Worm (Caenorhabditis elegans) whole organism, L3 larva: ENCODE results near the gene rpl-28.

Experiments used
- aly-2 ChIP-seq: fragments of 150-350 bp; optimal IDR thresholded peaks from 2 replicates; lab custom pipeline; 2014; ENCODE audit warnings: missing biosample characterization, missing genetic modification characterization
- ama-1 ChIP-seq: fragments of 150-350 bp; optimal IDR thresholded peaks from 2 replicates; lab custom pipeline; 2018
- ceh-82 ChIP-seq: fragments of 150-350 bp; optimal IDR thresholded peaks from 2 replicates; lab custom pipeline; 2014; ENCODE audit warnings: missing biosample characterization, missing genetic modification characterization
- elt-2 ChIP-seq: sonication (generic microtip); optimal IDR thresholded peaks from 2 replicates; lab custom pipeline; 2016; ENCODE audit warnings: missing genetic modification reagents, mild to moderate bottlenecking, missing genetic modification characterization, missing compliant biosample characterization
- elt-3 ChIP-seq, 3 experiments: fragments of 150-350 bp in 1 of 3; sonication (generic microtip) in 2 of 3; optimal IDR thresholded peaks; 2 replicates in 2 of 3; 4 replicates in 1 of 3; lab custom pipeline; 2014 to 2017; ENCODE audit warnings: missing biosample characterization in 3 of 3, missing genetic modification characterization in 3 of 3
- jun-1 ChIP-seq: fragments of 150-350 bp; optimal IDR thresholded peaks from 2 replicates; lab custom pipeline; 2014; ENCODE audit warnings: missing biosample characterization, missing genetic modification reagents, missing genetic modification characterization
- nhr-25 ChIP-seq: sonication (generic microtip); optimal IDR thresholded peaks from 2 replicates; lab custom pipeline; 2017; ENCODE audit warnings: missing biosample characterization, missing genetic modification characterization
- pha-4 ChIP-seq: fragments of 150-350 bp; optimal IDR thresholded peaks from 2 replicates; lab custom pipeline; 2014; ENCODE audit warnings: missing biosample characterization, missing genetic modification reagents, missing genetic modification characterization

DNA sequence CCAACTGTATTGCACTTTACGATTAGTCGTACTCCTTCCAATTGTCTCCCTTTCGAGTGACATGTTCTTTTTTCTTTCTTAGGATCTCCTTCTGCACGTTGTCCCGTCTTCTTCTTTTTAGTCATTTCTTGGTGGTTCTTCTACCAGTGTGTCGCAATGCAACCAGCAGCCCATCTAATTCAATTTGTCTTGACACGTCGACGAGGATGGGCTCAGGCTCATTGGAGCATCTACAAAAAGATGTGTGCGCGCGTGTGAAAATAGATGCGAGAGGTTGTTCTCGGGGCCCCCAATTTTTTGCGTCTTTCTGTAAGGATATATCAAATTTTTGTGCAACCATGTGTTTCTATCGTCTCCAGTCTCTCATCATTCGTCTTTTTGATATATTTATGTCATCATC lies 26.3 kb downstream of the rpl-28 start:
- TF ChIP-seq ceh-82 (tag; lab: Kevin White, UChicago) (no peak), jun-1 (tag; lab: Kevin White, UChicago) (no peak), nhr-25 (tag; lab: Kevin White, UChicago) (no peak), aly-2 (tag; lab: Kevin White, UChicago) (no peak), elt-2 (tag; lab: Kevin White, UChicago) (no peak), pha-4 (tag; lab: Kevin White, UChicago) (no peak), elt-3 (tag; optimal IDR thresholded peaks at IDR 0.05; lab: Kevin White, UChicago) (no peak), ama-1 (no peak)
